Fruit fly (Drosophila melanogaster) whole organism, embryonic: ENCODE measurements around the gene RabGGTa.

Experiments
- Atf6 ChIP-seq: fragments of 200-800 bp; sonication (Bioruptor generic); IDR thresholded peaks from 2 replicates; pipeline ENCODE4 v1.3.6; 2022; ENCODE audit warnings: missing biosample characterization, missing genetic modification characterization
- B-H1 ChIP-seq: fragments of 200-800 bp; sonication (Bioruptor generic); IDR thresholded peaks from 3 replicates; pipeline ENCODE4 v1.3.6; 2022; ENCODE audit warnings: missing biosample characterization, missing genetic modification characterization
- Bgb ChIP-seq: fragments of 200-800 bp; sonication (Bioruptor generic); IDR thresholded peaks from 2 replicates; pipeline ENCODE4 v1.3.6; 2022; ENCODE audit warnings: missing biosample characterization, missing genetic modification characterization; ENCODE audit not compliant: partially characterized antibody
- CG10209 ChIP-seq: fragments of 200-800 bp; sonication (Bioruptor generic); optimal IDR thresholded peaks from 3 replicates; lab custom pipeline; 2017; ENCODE audit warnings: missing biosample characterization, mild to moderate bottlenecking, missing genetic modification characterization, missing genetic modification reagents
- CG10959 ChIP-seq: fragments of 200-800 bp; sonication (Bioruptor generic); IDR thresholded peaks from 2 replicates; pipeline ENCODE4 v1.3.6; 2022; ENCODE audit warnings: missing biosample characterization, missing genetic modification characterization
- CG11398 ChIP-seq: fragments of 200-800 bp; sonication (Bioruptor generic); optimal IDR thresholded peaks from 2 replicates; lab custom pipeline; 2016; ENCODE audit warnings: missing biosample characterization, missing genetic modification characterization
- CG12236 ChIP-seq: fragments of 200-800 bp; sonication (Bioruptor generic); optimal IDR thresholded peaks from 2 replicates; lab custom pipeline; 2016; ENCODE audit warnings: missing biosample characterization, missing genetic modification characterization
- CG14014 ChIP-seq: fragments of 200-800 bp; sonication (Bioruptor generic); IDR thresholded peaks from 2 replicates; pipeline ENCODE4 v1.3.6; 2022; ENCODE audit warnings: missing biosample characterization, missing genetic modification characterization
- CG16863 ChIP-seq: fragments of 200-800 bp; sonication (Bioruptor generic); optimal IDR thresholded peaks from 3 replicates; lab custom pipeline; 2016; ENCODE audit warnings: missing biosample characterization, missing genetic modification characterization
- CG2889 ChIP-seq: fragments of 200-800 bp; sonication (Bioruptor generic); IDR thresholded peaks from 3 replicates; pipeline ENCODE4 v1.3.6; 2022; ENCODE audit warnings: missing biosample characterization, missing genetic modification characterization
- CG3065 ChIP-seq: fragments of 200-800 bp; sonication (Bioruptor generic); optimal IDR thresholded peaks from 2 replicates; lab custom pipeline; 2016; ENCODE audit warnings: missing biosample characterization, missing genetic modification characterization
- CG3163 ChIP-seq: fragments of 200-800 bp; sonication (Bioruptor generic); optimal IDR thresholded peaks from 3 replicates; lab custom pipeline; 2016; ENCODE audit warnings: missing biosample characterization, missing genetic modification characterization
- CG3407 ChIP-seq: fragments of 200-800 bp; sonication (Bioruptor generic); optimal IDR thresholded peaks from 2 replicates; lab custom pipeline; 2018; ENCODE audit warnings: missing biosample characterization, mild to moderate bottlenecking, missing genetic modification characterization
- CG34224 ChIP-seq: fragments of 200-800 bp; sonication (Bioruptor generic); IDR thresholded peaks from 3 replicates; pipeline ENCODE4 v1.3.6; 2022; ENCODE audit warnings: missing biosample characterization, missing genetic modification characterization; ENCODE audit not compliant: partially characterized antibody
- CG4360 ChIP-seq: fragments of 200-800 bp; sonication (Bioruptor generic); IDR thresholded peaks from 2 replicates; pipeline ENCODE4 v1.3.6; 2022; ENCODE audit warnings: missing biosample characterization, missing genetic modification characterization
- CG7372 ChIP-seq: fragments of 200-800 bp; sonication (Bioruptor generic); IDR thresholded peaks from 2 replicates; pipeline ENCODE4 v1.3.6; 2022; ENCODE audit warnings: missing biosample characterization, missing genetic modification characterization
- CG7987 ChIP-seq: fragments of 200-800 bp; sonication (Bioruptor generic); optimal IDR thresholded peaks from 2 replicates; lab custom pipeline; 2018; ENCODE audit warnings: missing biosample characterization, mild to moderate bottlenecking, missing genetic modification characterization, moderate library complexity
- CG9215 ChIP-seq: fragments of 200-800 bp; sonication (Bioruptor generic); IDR thresholded peaks from 2 replicates; pipeline ENCODE4 v1.3.6; 2022; ENCODE audit warnings: missing biosample characterization, missing genetic modification characterization
- Dad ChIP-seq: fragments of 200-800 bp; sonication (Bioruptor generic); optimal IDR thresholded peaks from 3 replicates; lab custom pipeline; 2016; ENCODE audit warnings: missing biosample characterization, missing genetic modification characterization
- Fer1 ChIP-seq: fragments of 200-800 bp; sonication (Bioruptor generic); optimal IDR thresholded peaks from 2 replicates; lab custom pipeline; 2017; ENCODE audit warnings: missing biosample characterization, mild to moderate bottlenecking, missing genetic modification characterization
- Fer2 ChIP-seq: fragments of 200-800 bp; sonication (Bioruptor generic); optimal IDR thresholded peaks from 2 replicates; lab custom pipeline; 2018; ENCODE audit warnings: missing biosample characterization, mild to moderate bottlenecking, missing genetic modification characterization, moderate library complexity
- GATAe ChIP-seq: fragments of 200-800 bp; sonication (Bioruptor generic); conservative IDR thresholded peaks from 2 replicates; pipeline ENCODE4 v1.3.6; 2022; ENCODE audit warnings: missing biosample characterization, missing genetic modification characterization
- H2.0 ChIP-seq: fragments of 200-800 bp; sonication (Bioruptor generic); IDR thresholded peaks from 2 replicates; pipeline ENCODE4 v1.3.6; 2022; ENCODE audit warnings: missing biosample characterization, missing genetic modification characterization
- Hand ChIP-seq: fragments of 200-800 bp; sonication (Bioruptor generic); optimal IDR thresholded peaks from 2 replicates; lab custom pipeline; 2017; ENCODE audit warnings: mild to moderate bottlenecking, missing biosample characterization, missing genetic modification reagents, missing genetic modification characterization
- MBD-R2 ChIP-seq: fragments of 200-800 bp; sonication (Bioruptor generic); IDR thresholded peaks from 2 replicates; pipeline ENCODE4 v1.3.6; 2022; ENCODE audit warnings: missing biosample characterization, missing genetic modification characterization
- Max ChIP-seq: fragments of 200-800 bp; sonication (Bioruptor generic); optimal IDR thresholded peaks from 2 replicates; lab custom pipeline; 2016; ENCODE audit warnings: missing biosample characterization, mild to moderate bottlenecking, missing genetic modification characterization
- Meics ChIP-seq: fragments of 200-800 bp; sonication (Bioruptor generic); optimal IDR thresholded peaks from 2 replicates; lab custom pipeline; 2017; ENCODE audit warnings: missing biosample characterization, mild to moderate bottlenecking, missing genetic modification characterization
- NC2α ChIP-seq: fragments of 200-800 bp; sonication (Bioruptor generic); optimal IDR thresholded peaks from 2 replicates; lab custom pipeline; 2016; ENCODE audit warnings: missing biosample characterization, missing genetic modification characterization
- NC2β ChIP-seq: fragments of 200-800 bp; sonication (Bioruptor generic); optimal IDR thresholded peaks from 2 replicates; lab custom pipeline; 2016; ENCODE audit warnings: missing biosample characterization, missing genetic modification characterization
- Oaz ChIP-seq: fragments of 200-800 bp; sonication (Bioruptor generic); IDR thresholded peaks from 2 replicates; pipeline ENCODE4 v1.3.6; 2022; ENCODE audit warnings: missing biosample characterization, missing genetic modification characterization
- Ptx1 ChIP-seq: fragments of 200-800 bp; sonication (Bioruptor generic); IDR thresholded peaks from 2 replicates; pipeline ENCODE4 v1.3.6; 2022; ENCODE audit warnings: missing biosample characterization, missing genetic modification characterization
- Sox102F ChIP-seq: fragments of 200-800 bp; sonication (Bioruptor generic); optimal IDR thresholded peaks from 2 replicates; lab custom pipeline; 2018; ENCODE audit warnings: missing biosample characterization, mild to moderate bottlenecking, missing genetic modification characterization, moderate library complexity
- Sry-δ ChIP-seq: fragments of 200-800 bp; sonication (Bioruptor generic); optimal IDR thresholded peaks from 2 replicates; lab custom pipeline; 2016; ENCODE audit warnings: missing biosample characterization, missing genetic modification characterization
- Ssrp ChIP-seq: fragments of 200-800 bp; sonication (Bioruptor generic); optimal IDR thresholded peaks from 2 replicates; lab custom pipeline; 2018; ENCODE audit warnings: missing biosample characterization, mild to moderate bottlenecking, missing genetic modification characterization, moderate library complexity
- Stat92E ChIP-seq, 3 experiments: fragments of >200 bp in 2 of 3; fragments of 200-800 bp in 1 of 3; sonication (Bioruptor generic) in 1 of 3; optimal IDR thresholded peaks; 2 replicates each; lab custom pipeline; 2017 to 2019; ENCODE audit warnings: missing biosample characterization in 3 of 3, missing genetic modification characterization in 3 of 3, mild to moderate bottlenecking in 1 of 3, moderate library complexity in 1 of 3
- amos ChIP-seq: fragments of 200-800 bp; sonication (Bioruptor generic); IDR thresholded peaks from 2 replicates; pipeline ENCODE4 v1.3.6; 2022; ENCODE audit warnings: missing biosample characterization, missing genetic modification characterization; ENCODE audit not compliant: partially characterized antibody
- ase ChIP-seq: fragments of 200-800 bp; sonication (Bioruptor generic); IDR thresholded peaks from 3 replicates; pipeline ENCODE4 v1.3.6; 2022; ENCODE audit warnings: missing biosample characterization, missing genetic modification characterization
- cg ChIP-seq: fragments of 200-800 bp; sonication (Bioruptor generic); optimal IDR thresholded peaks from 3 replicates; lab custom pipeline; 2019; ENCODE audit warnings: missing biosample characterization, mild to moderate bottlenecking, missing genetic modification characterization, moderate library complexity
- crc ChIP-seq: fragments of 200-800 bp; sonication (Bioruptor generic); optimal IDR thresholded peaks from 2 replicates; lab custom pipeline; 2016; ENCODE audit warnings: missing biosample characterization, missing genetic modification characterization
- ems ChIP-seq: fragments of 200-800 bp; sonication (Bioruptor generic); optimal IDR thresholded peaks from 3 replicates; lab custom pipeline; 2016; ENCODE audit warnings: missing biosample characterization, missing genetic modification characterization
- h ChIP-seq: fragments of >200 bp; optimal IDR thresholded peaks from 2 replicates; lab custom pipeline; 2017
- hbn ChIP-seq: fragments of 200-800 bp; sonication (Bioruptor generic); IDR thresholded peaks from 2 replicates; pipeline ENCODE4 v1.3.6; 2022; ENCODE audit warnings: missing biosample characterization, missing genetic modification characterization; ENCODE audit not compliant: partially characterized antibody
- lbe ChIP-seq: fragments of 200-800 bp; sonication (Bioruptor generic); optimal IDR thresholded peaks from 2 replicates; lab custom pipeline; 2016; ENCODE audit warnings: missing biosample characterization, mild to moderate bottlenecking, missing genetic modification characterization
- maf-S ChIP-seq: fragments of 200-800 bp; sonication (Bioruptor generic); optimal IDR thresholded peaks from 2 replicates; lab custom pipeline; 2016; ENCODE audit warnings: missing biosample characterization, missing genetic modification characterization
- oc ChIP-seq: fragments of 200-800 bp; sonication (Bioruptor generic); optimal IDR thresholded peaks from 2 replicates; lab custom pipeline; 2018; ENCODE audit warnings: missing biosample characterization, mild to moderate bottlenecking, missing genetic modification characterization, moderate library complexity
- peb ChIP-seq: fragments of 200-800 bp; sonication (Bioruptor generic); IDR thresholded peaks from 2 replicates; pipeline ENCODE4 v1.3.6; 2022; ENCODE audit warnings: missing biosample characterization, missing genetic modification characterization
- salm ChIP-seq: fragments of 200-800 bp; sonication (Bioruptor generic); optimal IDR thresholded peaks from 2 replicates; lab custom pipeline; 2018; ENCODE audit warnings: missing biosample characterization, mild to moderate bottlenecking, missing genetic modification characterization
- shn ChIP-seq: fragments of 200-800 bp; sonication (Bioruptor generic); optimal IDR thresholded peaks from 3 replicates; lab custom pipeline; 2016; ENCODE audit warnings: missing biosample characterization, missing genetic modification characterization
- stwl ChIP-seq: fragments of 200-800 bp; sonication (Bioruptor generic); optimal IDR thresholded peaks from 3 replicates; lab custom pipeline; 2018; ENCODE audit warnings: missing biosample characterization, mild to moderate bottlenecking, missing genetic modification characterization, moderate library complexity
- vfl ChIP-seq: fragments of 200-800 bp; sonication (Bioruptor generic); optimal IDR thresholded peaks from 2 replicates; lab custom pipeline; 2016; ENCODE audit warnings: missing biosample characterization, missing genetic modification characterization
- wdn ChIP-seq: fragments of 200-800 bp; sonication (Bioruptor generic); IDR thresholded peaks from 2 replicates; pipeline ENCODE4 v1.3.6; 2022; ENCODE audit warnings: missing biosample characterization, missing genetic modification characterization

The RabGGTa gene

DNA sequence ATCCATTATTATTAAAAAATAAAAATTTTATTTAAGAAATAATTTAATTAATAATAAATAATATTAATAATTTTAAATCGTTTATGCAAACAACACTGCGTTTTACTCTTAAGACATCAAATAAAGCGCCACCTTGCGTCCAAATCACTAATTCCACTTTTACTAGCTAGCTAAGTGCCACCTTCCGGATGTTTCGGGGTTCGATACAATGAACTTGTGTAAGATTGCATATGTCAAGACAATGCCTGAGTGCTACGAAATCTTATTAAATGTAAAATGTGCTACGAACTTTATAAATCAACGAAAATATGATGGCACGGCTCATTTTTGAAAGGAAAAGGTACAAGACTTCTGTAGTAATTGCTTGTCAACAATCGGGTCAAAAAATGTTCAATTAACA is 1.0 kb upstream of the RabGGTa start (continued):
- TF ChIP-seq Bgb (peak; percentile 60), hbn (no peak), CG7372 (GFP tag; lab: Robert Waterston, UW) (peak; percentile 27; the same call in 1 of the 2 replicates), Oaz (GFP tag; lab: Robert Waterston, UW) (0 out of 2 replicates have a peak, but pooled peaks have one; percentile 16), shn (GFP tag; lab: Kevin White, UChicago) (peak; percentile 73), CG10209 (GFP tag; lab: Kevin White, UChicago) (peak; percentile 68), CG2889 (no peak), CG3163 (GFP tag; lab: Kevin White, UChicago) (peak; percentile 78), Dad (peak; percentile 53), H2.0 (peak; percentile 49; the same call in 1 of the 2 replicates), Hand (GFP tag; lab: Kevin White, UChicago) (no peak), oc (tag; lab: Kevin White, UChicago) (peak; percentile 82), amos (GFP tag; lab: Robert Waterston, UW) (peak; percentile 52), CG16863 (GFP tag; lab: Kevin White, UChicago) (peak; percentile 32), MBD-R2 (GFP tag; lab: Robert Waterston, UW) (peak; percentile 42; the same call in 1 of the 2 replicates), NC2β (peak; percentile 58), CG34224 (no peak), salm (tag; lab: Kevin White, UChicago) (no peak), wdn (GFP tag; lab: Robert Waterston, UW) (peak; percentile 63), CG12236 (GFP tag; lab: Kevin White, UChicago) (no peak), CG3065 (GFP tag; lab: Kevin White, UChicago) (peak; percentile 64), lbe (GFP tag; lab: Kevin White, UChicago) (no peak), maf-S (GFP tag; lab: Kevin White, UChicago) (peak; percentile 61), GATAe (GFP tag; lab: Robert Waterston, UW) (no peak), Sry-δ (GFP tag; lab: Kevin White, UChicago) (peak; percentile 51), CG7987 (GFP tag; lab: Kevin White, UChicago) (peak; percentile 37), Ssrp (tag; lab: Kevin White, UChicago) (peak; percentile 55), B-H1 (no peak; the same call in 2 of the 3 replicates), Ptx1 (GFP tag; lab: Robert Waterston, UW) (peak; percentile 66; the same call in 1 of the 2 replicates), ems (GFP tag; lab: Kevin White, UChicago) (peak; percentile 35), Fer1 (GFP tag; lab: Kevin White, UChicago) (peak; percentile 31), NC2α (GFP tag; lab: Kevin White, UChicago) (peak; percentile 44), CG4360 (GFP tag; lab: Robert Waterston, UW) (no peak), peb (no peak), CG11398 (GFP tag; lab: Kevin White, UChicago) (no peak), Fer2 (peak; percentile 0), CG9215 (GFP tag; lab: Robert Waterston, UW) (peak; percentile 59; the same call in 1 of the 2 replicates), Meics (GFP tag; lab: Kevin White, UChicago) (peak; percentile 66), cg (GFP tag; lab: Kevin White, UChicago) (no peak), Stat92E (GFP tag; optimal IDR thresholded peaks at IDR 0.05; lab: Kevin White, UChicago) (peak in 1 of 3 experiments; percentile 78), Sox102F (GFP tag; lab: Kevin White, UChicago) (peak; percentile 72), crc (GFP tag; lab: Kevin White, UChicago) (no peak), Atf6 (GFP tag; lab: Robert Waterston, UW) (no peak), CG3407 (GFP tag; lab: Kevin White, UChicago) (peak; percentile 42), CG14014 (GFP tag; lab: Robert Waterston, UW) (peak; percentile 47), Max (peak; percentile 5), vfl (GFP tag; lab: Kevin White, UChicago) (peak; percentile 14), stwl (peak; percentile 88), CG10959 (GFP tag; lab: Robert Waterston, UW) (peak; percentile 40; the same call in 1 of the 2 replicates), h (lab: Kevin White, UChicago) (no peak), ase (GFP tag; lab: Robert Waterston, UW) (peak; percentile 39; the same call in 1 of the 3 replicates)
